Fruit fly (Drosophila melanogaster) whole organism, embryonic: ENCODE results near the gene CG4629.

Experiments used
- Bgb ChIP-seq: fragments of 200-800 bp; sonication (Bioruptor generic); IDR thresholded peaks from 2 replicates; pipeline ENCODE4 v1.3.6; 2022; ENCODE audit warnings: missing biosample characterization, missing genetic modification characterization; ENCODE audit not compliant: partially characterized antibody
- Blimp-1 ChIP-seq: fragments of 200-800 bp; sonication (Bioruptor generic); optimal IDR thresholded peaks from 3 replicates; lab custom pipeline; 2018; ENCODE audit warnings: missing biosample characterization, missing genetic modification characterization, mild to moderate bottlenecking, moderate library complexity, missing genetic modification reagents
- CG11247 ChIP-seq: fragments of 200-800 bp; sonication (Bioruptor generic); IDR thresholded peaks from 2 replicates; pipeline ENCODE4 v1.3.6; 2022; ENCODE audit warnings: missing biosample characterization, missing genetic modification characterization
- CG12071 ChIP-seq: fragments of 200-800 bp; sonication (Bioruptor generic); optimal IDR thresholded peaks from 3 replicates; lab custom pipeline; 2018; ENCODE audit warnings: missing biosample characterization, mild to moderate bottlenecking, missing genetic modification characterization
- CG1233 ChIP-seq: fragments of 200-800 bp; sonication (Bioruptor generic); optimal IDR thresholded peaks from 4 replicates; lab custom pipeline; 2018; ENCODE audit warnings: missing biosample characterization, mild to moderate bottlenecking, missing genetic modification characterization
- CG12942 ChIP-seq: fragments of 200-800 bp; sonication (Bioruptor generic); optimal IDR thresholded peaks from 3 replicates; lab custom pipeline; 2016; ENCODE audit warnings: missing biosample characterization, missing genetic modification characterization
- CG13775 ChIP-seq: fragments of 200-800 bp; sonication (Bioruptor generic); optimal IDR thresholded peaks from 3 replicates; lab custom pipeline; 2017; ENCODE audit warnings: missing biosample characterization, mild to moderate bottlenecking, missing genetic modification characterization
- CG14441 ChIP-seq: fragments of 200-800 bp; sonication (Bioruptor generic); IDR thresholded peaks from 2 replicates; pipeline ENCODE4 v1.3.6; 2022; ENCODE audit warnings: missing biosample characterization, missing genetic modification characterization
- CG14965 ChIP-seq: fragments of 200-800 bp; sonication (Bioruptor generic); optimal IDR thresholded peaks from 2 replicates; lab custom pipeline; 2016; ENCODE audit warnings: missing biosample characterization, missing genetic modification characterization, borderline replicate concordance
- CG15011 ChIP-seq: fragments of 200-800 bp; sonication (Bioruptor generic); optimal IDR thresholded peaks from 3 replicates; lab custom pipeline; 2018; ENCODE audit warnings: missing biosample characterization, mild to moderate bottlenecking, missing genetic modification characterization
- CG18599 ChIP-seq: fragments of 200-800 bp; sonication (Bioruptor generic); optimal IDR thresholded peaks from 3 replicates; lab custom pipeline; 2017; ENCODE audit warnings: missing biosample characterization, missing genetic modification characterization, mild to moderate bottlenecking, moderate library complexity, missing genetic modification reagents
- CG2202 ChIP-seq: fragments of 200-800 bp; sonication (Bioruptor generic); optimal IDR thresholded peaks from 2 replicates; lab custom pipeline; 2018; ENCODE audit warnings: missing biosample characterization, mild to moderate bottlenecking, missing genetic modification characterization
- CG2678 ChIP-seq: fragments of 200-800 bp; sonication (Bioruptor generic); optimal IDR thresholded peaks from 3 replicates; lab custom pipeline; 2019; ENCODE audit warnings: missing biosample characterization, mild to moderate bottlenecking, missing genetic modification characterization, moderate library complexity
- CG3065 ChIP-seq: fragments of 200-800 bp; sonication (Bioruptor generic); optimal IDR thresholded peaks from 2 replicates; lab custom pipeline; 2016; ENCODE audit warnings: missing biosample characterization, missing genetic modification characterization
- CG3281 ChIP-seq: fragments of 200-800 bp; sonication (Bioruptor generic); optimal IDR thresholded peaks from 3 replicates; lab custom pipeline; 2017; ENCODE audit warnings: missing biosample characterization, mild to moderate bottlenecking, missing genetic modification characterization
- CG34224 ChIP-seq: fragments of 200-800 bp; sonication (Bioruptor generic); IDR thresholded peaks from 3 replicates; pipeline ENCODE4 v1.3.6; 2022; ENCODE audit warnings: missing biosample characterization, missing genetic modification characterization; ENCODE audit not compliant: partially characterized antibody
- CG6683 ChIP-seq: fragments of 200-800 bp; sonication (Bioruptor generic); optimal IDR thresholded peaks from 2 replicates; lab custom pipeline; 2017; ENCODE audit warnings: missing biosample characterization, mild to moderate bottlenecking, missing genetic modification characterization, missing genetic modification reagents
- CG6813 ChIP-seq: fragments of 200-800 bp; sonication (Bioruptor generic); optimal IDR thresholded peaks from 2 replicates; lab custom pipeline; 2017; ENCODE audit warnings: missing biosample characterization, missing genetic modification characterization, mild to moderate bottlenecking, moderate library complexity, missing genetic modification reagents
- CG7357 ChIP-seq: fragments of 200-800 bp; sonication (Bioruptor generic); IDR thresholded peaks from 3 replicates; pipeline ENCODE4 v1.3.6; 2022; ENCODE audit warnings: missing biosample characterization, missing genetic modification characterization
- CG7839 ChIP-seq: fragments of 200-800 bp; sonication (Bioruptor generic); optimal IDR thresholded peaks from 3 replicates; lab custom pipeline; 2018; ENCODE audit warnings: missing biosample characterization, mild to moderate bottlenecking, missing genetic modification characterization, moderate library complexity
- CG8359 ChIP-seq: fragments of 200-800 bp; sonication (Bioruptor generic); optimal IDR thresholded peaks from 2 replicates; lab custom pipeline; 2017; ENCODE audit warnings: missing biosample characterization, mild to moderate bottlenecking, missing genetic modification characterization, borderline replicate concordance
- D ChIP-seq, 2 experiments: fragments of 200-800 bp in 1 of 2; fragments of >200 bp in 1 of 2; sonication (Bioruptor generic) in 1 of 2; optimal IDR thresholded peaks; 2 replicates in 1 of 2; 3 replicates in 1 of 2; lab custom pipeline; 2017; ENCODE audit warnings: mild to moderate bottlenecking in 1 of 2, missing biosample characterization in 1 of 2, missing genetic modification characterization in 1 of 2, missing genetic modification reagents in 1 of 2
- HLH54F ChIP-seq: fragments of 200-800 bp; sonication (Bioruptor generic); optimal IDR thresholded peaks from 3 replicates; lab custom pipeline; 2016; ENCODE audit warnings: missing biosample characterization, missing genetic modification characterization
- Mes4 ChIP-seq: fragments of 200-800 bp; sonication (Bioruptor generic); optimal IDR thresholded peaks from 2 replicates; lab custom pipeline; 2016; ENCODE audit warnings: missing biosample characterization, missing genetic modification characterization
- Oaz ChIP-seq: fragments of 200-800 bp; sonication (Bioruptor generic); IDR thresholded peaks from 2 replicates; pipeline ENCODE4 v1.3.6; 2022; ENCODE audit warnings: missing biosample characterization, missing genetic modification characterization
- Scr ChIP-seq: fragments of 200-800 bp; sonication (Bioruptor generic); IDR thresholded peaks from 2 replicates; pipeline ENCODE4 v1.3.6; 2022; ENCODE audit warnings: missing biosample characterization, missing genetic modification characterization; ENCODE audit not compliant: partially characterized antibody
- Trl ChIP-seq, 3 experiments: fragments of >200 bp in 2 of 3; fragments of 200-800 bp in 1 of 3; sonication (Bioruptor generic) in 1 of 3; optimal IDR thresholded peaks; 2 replicates in 1 of 3; 3 replicates in 2 of 3; lab custom pipeline; 2016 to 2017; ENCODE audit warnings: missing biosample characterization in 1 of 3, missing genetic modification characterization in 1 of 3
- caup ChIP-seq: fragments of 200-800 bp; sonication (Bioruptor generic); optimal IDR thresholded peaks from 3 replicates; lab custom pipeline; 2017; ENCODE audit warnings: missing biosample characterization, mild to moderate bottlenecking, missing genetic modification characterization, moderate library complexity; ENCODE audit not compliant: severe bottlenecking
- ci ChIP-seq: fragments of 200-800 bp; sonication (Bioruptor generic); IDR thresholded peaks from 3 replicates; pipeline ENCODE4 v1.3.6; 2022; ENCODE audit warnings: missing biosample characterization, missing genetic modification characterization
- crol ChIP-seq: fragments of 200-800 bp; sonication (Bioruptor generic); IDR thresholded peaks from 2 replicates; pipeline ENCODE4 v1.3.6; 2022; ENCODE audit warnings: missing biosample characterization, missing genetic modification characterization
- cwo ChIP-seq: fragments of 200-800 bp; sonication (Bioruptor generic); optimal IDR thresholded peaks from 3 replicates; lab custom pipeline; 2017; ENCODE audit warnings: missing biosample characterization, missing genetic modification characterization, mild to moderate bottlenecking, moderate library complexity, missing genetic modification reagents
- en ChIP-seq: fragments of 200-800 bp; sonication (Bioruptor generic); optimal IDR thresholded peaks from 2 replicates; lab custom pipeline; 2016; ENCODE audit warnings: missing biosample characterization, missing genetic modification characterization
- fd96Cb ChIP-seq: fragments of 200-800 bp; sonication (Bioruptor generic); optimal IDR thresholded peaks from 2 replicates; lab custom pipeline; 2018; ENCODE audit warnings: missing biosample characterization, mild to moderate bottlenecking, missing genetic modification characterization, moderate library complexity
- grn ChIP-seq: fragments of 200-800 bp; sonication (Bioruptor generic); optimal IDR thresholded peaks from 3 replicates; lab custom pipeline; 2017; ENCODE audit warnings: missing biosample characterization, missing genetic modification characterization
- jigr1 ChIP-seq: fragments of 200-800 bp; sonication (Bioruptor generic); IDR thresholded peaks from 3 replicates; pipeline ENCODE4 v1.3.6; 2022; ENCODE audit warnings: missing biosample characterization, missing genetic modification characterization
- kay ChIP-seq: fragments of 200-800 bp; sonication (Bioruptor generic); optimal IDR thresholded peaks from 2 replicates; lab custom pipeline; 2016; ENCODE audit warnings: missing biosample characterization, missing genetic modification characterization
- klu ChIP-seq: fragments of 200-800 bp; sonication (Bioruptor generic); IDR thresholded peaks from 2 replicates; pipeline ENCODE4 v1.3.6; 2022; ENCODE audit warnings: missing biosample characterization, missing genetic modification characterization
- lab ChIP-seq: fragments of 200-800 bp; sonication (Bioruptor generic); optimal IDR thresholded peaks from 3 replicates; lab custom pipeline; 2017; ENCODE audit warnings: missing biosample characterization, missing genetic modification characterization, mild to moderate bottlenecking, moderate library complexity, missing genetic modification reagents
- nom ChIP-seq: fragments of 200-800 bp; sonication (Bioruptor generic); optimal IDR thresholded peaks from 2 replicates; lab custom pipeline; 2017; ENCODE audit warnings: missing biosample characterization, missing genetic modification characterization, mild to moderate bottlenecking, moderate library complexity, missing genetic modification reagents
- odd ChIP-seq: fragments of 200-800 bp; sonication (Bioruptor generic); optimal IDR thresholded peaks from 2 replicates; lab custom pipeline; 2017; ENCODE audit warnings: missing biosample characterization, mild to moderate bottlenecking, missing genetic modification characterization
- pb ChIP-seq: fragments of 200-800 bp; sonication (Bioruptor generic); optimal IDR thresholded peaks from 3 replicates; lab custom pipeline; 2016; ENCODE audit warnings: missing biosample characterization, missing genetic modification characterization
- sens ChIP-seq: fragments of 200-800 bp; sonication (Bioruptor generic); peaks from one replicate; lab custom pipeline; 2016; ENCODE audit warnings: missing biosample characterization, missing genetic modification characterization
- sima ChIP-seq: fragments of 200-800 bp; sonication (Bioruptor generic); optimal IDR thresholded peaks from 2 replicates; lab custom pipeline; 2016; ENCODE audit warnings: missing biosample characterization, missing genetic modification characterization
- tll ChIP-seq, 2 experiments: fragments of 200-800 bp in 1 of 2; fragments of >200 bp in 1 of 2; sonication (Bioruptor generic) in 1 of 2; optimal IDR thresholded peaks; 2 replicates each; lab custom pipeline; 2017 to 2019; ENCODE audit warnings: missing biosample characterization in 2 of 2, missing genetic modification characterization in 2 of 2, mild to moderate bottlenecking in 1 of 2, moderate library complexity in 1 of 2
- unpg ChIP-seq: fragments of 200-800 bp; sonication (Bioruptor generic); optimal IDR thresholded peaks from 3 replicates; lab custom pipeline; 2018; ENCODE audit warnings: missing biosample characterization, mild to moderate bottlenecking, missing genetic modification characterization, moderate library complexity

Gene CG4629

dm6 chr2L:1128932-1129887 is 26.9 kb upstream of the CG4629 start, which contains the start of the genes Pino and TBC1D23 (continued):
- TF ChIP-seq CG11247 (GFP tag; lab: Robert Waterston, UW) = peak; percentile 62; the same call in 1 of the 2 replicates
- TF ChIP-seq CG18599 = peak; percentile 67
- TF ChIP-seq cwo (GFP tag; lab: Kevin White, UChicago) = peak; percentile 28
- TF ChIP-seq CG1233 (GFP tag; lab: Kevin White, UChicago) = peak; percentile 53
- no peak for TF ChIP-seq CG6683
- TF ChIP-seq Scr = peak; percentile 80
- TF ChIP-seq CG15011 (GFP tag; lab: Kevin White, UChicago) = no peak
- no peak; the same call in 2 of the 3 replicates for TF ChIP-seq jigr1 (GFP tag; lab: Robert Waterston, UW)
- TF ChIP-seq tll (GFP tag; optimal IDR thresholded peaks at IDR 0.05; lab: Kevin White, UChicago) = no peak
- no peak for TF ChIP-seq CG12071 (GFP tag; lab: Kevin White, UChicago)
- peak; percentile 45 for TF ChIP-seq caup (GFP tag; lab: Kevin White, UChicago)
- peak; percentile 24 for TF ChIP-seq odd (GFP tag; lab: Kevin White, UChicago)
- no peak for TF ChIP-seq ci (GFP tag; lab: Robert Waterston, UW)
- peak; percentile 5 for TF ChIP-seq CG3065 (GFP tag; lab: Kevin White, UChicago)
- no peak for TF ChIP-seq CG14965
- 0 out of 3 replicates have a peak, but pooled peaks have one; percentile 15 for TF ChIP-seq CG7357
- TF ChIP-seq Bgb (GFP tag; lab: Robert Waterston, UW) = peak; percentile 46
- no peak for TF ChIP-seq CG8359
- TF ChIP-seq sens (GFP tag; lab: Kevin White, UChicago) = peak; percentile 86
- peak; percentile 26 for TF ChIP-seq HLH54F (GFP tag; lab: Kevin White, UChicago)
- peak; percentile 62; the same call in 1 of the 2 replicates for TF ChIP-seq klu
- no peak for TF ChIP-seq Trl (optimal IDR thresholded peaks at IDR 0.05; lab: Kevin White, UChicago)
- peak; percentile 2 for TF ChIP-seq Trl (GFP tag; optimal IDR thresholded peaks at IDR 0.05; lab: Kevin White, UChicago)
- peak; percentile 67 for TF ChIP-seq lab (GFP tag; lab: Kevin White, UChicago)
- peak; percentile 63 for TF ChIP-seq fd96Cb
- no peak for TF ChIP-seq Mes4 (GFP tag; lab: Kevin White, UChicago)
- peak; percentile 67 for TF ChIP-seq CG3281 (GFP tag; lab: Kevin White, UChicago)
- peak; percentile 79 for TF ChIP-seq CG7839
- peak; percentile 79 for TF ChIP-seq CG14441 (GFP tag; lab: Robert Waterston, UW)
- TF ChIP-seq CG2202 = no peak
- TF ChIP-seq Oaz (GFP tag; lab: Robert Waterston, UW) = peak; percentile 46; the same call in 1 of the 2 replicates
- TF ChIP-seq CG6813 (GFP tag; lab: Kevin White, UChicago) = no peak
- peak; percentile 52; the same call in 1 of the 3 replicates for TF ChIP-seq CG34224 (GFP tag; lab: Robert Waterston, UW)
- TF ChIP-seq Blimp-1 (GFP tag; lab: Kevin White, UChicago) = peak; percentile 53
- TF ChIP-seq unpg (GFP tag; lab: Kevin White, UChicago) = peak; percentile 59
- TF ChIP-seq CG12942 (GFP tag; lab: Kevin White, UChicago) = peak; percentile 72
- no peak for TF ChIP-seq en
- TF ChIP-seq CG13775 (GFP tag; lab: Kevin White, UChicago) = peak; percentile 75
- peak; percentile 88 for TF ChIP-seq crol
- TF ChIP-seq kay (GFP tag; lab: Kevin White, UChicago) = no peak
- TF ChIP-seq sima (GFP tag; lab: Kevin White, UChicago) = no peak
- no peak for TF ChIP-seq D (optimal IDR thresholded peaks at IDR 0.05; lab: Kevin White, UChicago)
- TF ChIP-seq D (GFP tag; optimal IDR thresholded peaks at IDR 0.05; lab: Kevin White, UChicago) = peak; percentile 45
- TF ChIP-seq nom (GFP tag; lab: Kevin White, UChicago) = no peak
- TF ChIP-seq grn (GFP tag; lab: Kevin White, UChicago) = no peak
- peak; percentile 78 for TF ChIP-seq CG2678
- TF ChIP-seq pb (GFP tag; lab: Kevin White, UChicago) = no peak
